Worm (Caenorhabditis elegans) whole organism, L4 larva: ENCODE results near the gene T15H9.5.

Experiments used
- aly-2 ChIP-seq: sonication (generic microtip); optimal IDR thresholded peaks from 2 replicates; lab custom pipeline; 2018; ENCODE audit warnings: missing biosample characterization, missing genetic modification characterization
- ces-1 ChIP-seq: fragments of 150-350 bp; sonication (generic microtip); optimal IDR thresholded peaks from 4 replicates; lab custom pipeline; 2014; ENCODE audit warnings: missing biosample characterization, missing genetic modification reagents, missing genetic modification characterization
- fos-1 ChIP-seq: fragments of 150-350 bp; optimal IDR thresholded peaks from 2 replicates; lab custom pipeline; 2014; ENCODE audit warnings: missing biosample characterization, missing genetic modification characterization
- hlh-30 ChIP-seq: sonication (generic microtip); optimal IDR thresholded peaks from 2 replicates; lab custom pipeline; 2017; ENCODE audit warnings: antibody characterized with exemption, mild to moderate bottlenecking, missing genetic modification characterization, missing compliant biosample characterization; ENCODE audit not compliant: insufficient read depth
- lsy-2 ChIP-seq, 2 experiments: fragments of 150-350 bp in 1 of 2; sonication (generic microtip) in 1 of 2; optimal IDR thresholded peaks; 2 replicates each; lab custom pipeline; 2014 to 2017; ENCODE audit warnings: missing biosample characterization in 2 of 2, missing genetic modification characterization in 2 of 2
- nhr-237 ChIP-seq: sonication (generic microtip); optimal IDR thresholded peaks from 2 replicates; lab custom pipeline; 2017; ENCODE audit warnings: missing biosample characterization, missing genetic modification characterization
- pha-4 ChIP-seq, 2 experiments: fragments of 150-350 bp in 1 of 2; fragments of 200-800 bp in 1 of 2; sonication (Bioruptor generic) in 1 of 2; IDR thresholded peaks in 1 of 2; optimal IDR thresholded peaks in 1 of 2; 2 replicates each; pipeline versions ENCODE4 v1.3.6 to Lab custom; 2014 to 2022; ENCODE audit warnings: missing genetic modification characterization in 2 of 2, missing genetic modification reagents in 2 of 2, missing biosample characterization in 1 of 2, missing compliant biosample characterization in 1 of 2
- rbr-2 ChIP-seq: sonication (generic microtip); optimal IDR thresholded peaks from 2 replicates; lab custom pipeline; 2016; ENCODE audit warnings: missing genotype, missing genetic modification characterization, missing compliant biosample characterization
- snpc-4 ChIP-seq: fragments of 150-350 bp; optimal IDR thresholded peaks from 2 replicates; lab custom pipeline; 2014; ENCODE audit warnings: missing biosample characterization, missing genetic modification characterization
- unc-130 ChIP-seq: sonication (generic microtip); optimal IDR thresholded peaks from 2 replicates; lab custom pipeline; 2016; ENCODE audit warnings: missing genetic modification reagents, missing genetic modification characterization, missing compliant biosample characterization
- unc-39 ChIP-seq: sonication (generic microtip); optimal IDR thresholded peaks from 2 replicates; lab custom pipeline; 2017; ENCODE audit warnings: missing biosample characterization, missing genetic modification characterization
- zag-1 ChIP-seq: fragments of 150-350 bp; optimal IDR thresholded peaks from 2 replicates; lab custom pipeline; 2014; ENCODE audit warnings: missing biosample characterization, missing genetic modification characterization
- ztf-11 ChIP-seq: fragments of 150-350 bp; optimal IDR thresholded peaks from 2 replicates; lab custom pipeline; 2014; ENCODE audit warnings: missing biosample characterization, missing genetic modification characterization
- ztf-7 ChIP-seq: fragments of 150-350 bp; optimal IDR thresholded peaks from 2 replicates; lab custom pipeline; 2014; ENCODE audit warnings: missing biosample characterization, missing genetic modification characterization

- TF ChIP-seq aly-2 (tag; lab: Kevin White, UChicago) (no peak), hlh-30 (tag; lab: Kevin White, UChicago) (peak; percentile 42), ztf-11 (tag; lab: Kevin White, UChicago) (no peak), pha-4 (GFP tag; IDR thresholded peaks at IDR 0.05; lab: Robert Waterston, UW) (0 out of 2 replicates have a peak, but pooled peaks have one; percentile 9), pha-4 (tag; optimal IDR thresholded peaks at IDR 0.05; lab: Kevin White, UChicago) (peak; percentile 49), ces-1 (GFP tag; lab: Kevin White, UChicago) (no peak), nhr-237 (tag; lab: Kevin White, UChicago) (no peak), lsy-2 (tag; optimal IDR thresholded peaks at IDR 0.05; lab: Kevin White, UChicago) (peak in 1 of 2 experiments; percentile 89), fos-1 (tag; lab: Kevin White, UChicago) (no peak), zag-1 (tag; lab: Kevin White, UChicago) (no peak), snpc-4 (tag; lab: Kevin White, UChicago) (no peak), unc-130 (GFP tag; lab: Kevin White, UChicago) (peak; percentile 84), rbr-2 (tag; lab: Kevin White, UChicago) (peak; percentile 46), unc-39 (tag; lab: Kevin White, UChicago) (no peak), ztf-7 (no peak)
Observed at ce11 chrII:9591071-9591470, 20.2 kb downstream of the T15H9.5 start, which contains the start of the genes E02H1.1 and tag-124.
